Fruit fly (Drosophila melanogaster) whole organism: ENCODE results near the gene EMC10.

Source experiments
- CG8478 ChIP-seq: fragments of >200 bp; optimal IDR thresholded peaks from 2 replicates; lab custom pipeline; 2018; ENCODE audit warnings: inconsistent platforms
- Dll ChIP-seq: fragments of >200 bp; optimal IDR thresholded peaks from 2 replicates; lab custom pipeline; 2017
- EcR ChIP-seq, 2 experiments: fragments of >200 bp; optimal IDR thresholded peaks; 2 replicates each; lab custom pipeline; 2017; ENCODE audit warnings: missing biosample characterization in 2 of 2, missing genetic modification characterization in 2 of 2, missing genetic modification reagents in 2 of 2
- pan ChIP-seq: fragments of >200 bp; optimal IDR thresholded peaks from 2 replicates; lab custom pipeline; 2017
- psq ChIP-seq: fragments of >200 bp; optimal IDR thresholded peaks from 2 replicates; lab custom pipeline; 2017
- usp ChIP-seq: fragments of >200 bp; optimal IDR thresholded peaks from 2 replicates; lab custom pipeline; 2017; ENCODE audit warnings: missing biosample characterization, missing genetic modification characterization, mixed read lengths

DNA sequence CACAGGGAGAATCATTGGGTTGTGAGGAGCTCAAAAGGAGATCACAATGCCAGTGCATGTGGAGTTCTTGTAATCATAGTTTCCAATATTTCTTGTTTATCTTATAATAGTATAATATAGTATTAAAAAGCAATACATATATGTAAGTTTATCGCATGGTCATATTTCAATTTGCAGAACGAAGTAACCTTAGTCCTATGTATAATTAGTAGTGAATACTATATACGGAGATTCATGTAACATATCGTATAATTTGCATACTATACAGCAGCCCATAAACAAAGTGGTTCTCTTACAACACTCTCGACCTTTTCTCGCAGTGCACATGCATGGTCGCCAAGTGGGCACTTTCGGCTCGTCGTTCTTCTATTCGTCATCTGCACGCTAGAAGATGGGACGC lies 28.3 kb downstream of the EMC10 start:
- TF ChIP-seq Dll (lab: Kevin White, UChicago) (no peak), usp (GFP tag; lab: Kevin White, UChicago) (no peak), CG8478 (no peak), EcR (GFP tag; optimal IDR thresholded peaks at IDR 0.05; lab: Kevin White, UChicago) (no peak), pan (lab: Kevin White, UChicago) (no peak), psq (lab: Kevin White, UChicago) (no peak)
